Worm (Caenorhabditis elegans) whole organism, mixed stage, embryonic: ENCODE data around the gene arrd-17.

Source experiments
- M03D4.4 ChIP-seq: sonication (generic microtip); optimal IDR thresholded peaks from 2 replicates; lab custom pipeline; 2017; ENCODE audit warnings: mild to moderate bottlenecking, missing genetic modification characterization, missing compliant biosample characterization
- bed-3 ChIP-seq: fragments of 200-800 bp; sonication (Bioruptor generic); optimal IDR thresholded peaks from 3 replicates; lab custom pipeline; 2018; ENCODE audit warnings: mild to moderate bottlenecking, missing genetic modification characterization, moderate library complexity, missing compliant biosample characterization
- ceh-39 ChIP-seq: fragments of 150-350 bp; optimal IDR thresholded peaks from 2 replicates; lab custom pipeline; 2014; ENCODE audit warnings: missing biosample characterization, missing genetic modification characterization
- ceh-43 ChIP-seq: fragments of 200-800 bp; sonication (Bioruptor generic); optimal IDR thresholded peaks from 2 replicates; lab custom pipeline; 2018; ENCODE audit warnings: mild to moderate bottlenecking, missing genetic modification characterization, moderate library complexity, missing compliant biosample characterization
- ceh-83 ChIP-seq: fragments of 200-800 bp; sonication (Bioruptor generic); optimal IDR thresholded peaks from 2 replicates; lab custom pipeline; 2018; ENCODE audit warnings: mild to moderate bottlenecking, missing genetic modification characterization, missing compliant biosample characterization
- ces-1 ChIP-seq: fragments of 150-350 bp; optimal IDR thresholded peaks from 2 replicates; lab custom pipeline; 2014; ENCODE audit warnings: missing biosample characterization, missing genetic modification reagents, missing genetic modification characterization
- cnd-1 ChIP-seq: fragments of 200-800 bp; sonication (Bioruptor generic); optimal IDR thresholded peaks from 2 replicates; lab custom pipeline; 2018; ENCODE audit warnings: mild to moderate bottlenecking, missing genetic modification characterization, missing compliant biosample characterization
- drap-1 ChIP-seq: fragments of 200-800 bp; sonication (Bioruptor generic); optimal IDR thresholded peaks from 3 replicates; lab custom pipeline; 2018; ENCODE audit warnings: mild to moderate bottlenecking, missing genetic modification characterization, missing compliant biosample characterization
- elt-1 ChIP-seq: sonication (generic microtip); optimal IDR thresholded peaks from 2 replicates; lab custom pipeline; 2017; ENCODE audit warnings: missing genetic modification characterization, mild to moderate bottlenecking, missing compliant biosample characterization, antibody characterized with exemption, moderate library complexity, borderline replicate concordance; ENCODE audit not compliant: insufficient read depth
- elt-3 ChIP-seq: fragments of 150-350 bp; optimal IDR thresholded peaks from 2 replicates; lab custom pipeline; 2014; ENCODE audit warnings: missing biosample characterization, missing genetic modification characterization
- flh-1 ChIP-seq: fragments of 200-800 bp; sonication (Bioruptor generic); optimal IDR thresholded peaks from 2 replicates; lab custom pipeline; 2018; ENCODE audit warnings: mild to moderate bottlenecking, missing genetic modification characterization, moderate library complexity, missing compliant biosample characterization
- ham-2 ChIP-seq: fragments of 200-800 bp; sonication (Bioruptor generic); optimal IDR thresholded peaks from 2 replicates; lab custom pipeline; 2018; ENCODE audit warnings: mild to moderate bottlenecking, missing genetic modification characterization, missing compliant biosample characterization
- lin-13 ChIP-seq: fragments of 150-350 bp; optimal IDR thresholded peaks from 2 replicates; lab custom pipeline; 2014; ENCODE audit warnings: missing biosample characterization, missing genetic modification characterization
- lin-32 ChIP-seq: fragments of 200-800 bp; sonication (Bioruptor generic); optimal IDR thresholded peaks from 2 replicates; lab custom pipeline; 2018; ENCODE audit warnings: mild to moderate bottlenecking, missing genetic modification characterization, missing compliant biosample characterization
- lsy-2 ChIP-seq: fragments of 150-350 bp; optimal IDR thresholded peaks from 2 replicates; lab custom pipeline; 2014; ENCODE audit warnings: missing biosample characterization, missing genetic modification characterization
- mab-5 ChIP-seq: fragments of 150-350 bp; optimal IDR thresholded peaks from 2 replicates; lab custom pipeline; 2014; ENCODE audit warnings: missing biosample characterization, missing genetic modification characterization
- mep-1 ChIP-seq: fragments of 150-350 bp; optimal IDR thresholded peaks from 2 replicates; lab custom pipeline; 2017; ENCODE audit warnings: missing biosample characterization, missing genetic modification reagents, missing genetic modification characterization, inconsistent platforms
- mls-2 ChIP-seq: sonication (generic microtip); optimal IDR thresholded peaks from 2 replicates; lab custom pipeline; 2016; ENCODE audit warnings: mild to moderate bottlenecking, missing genetic modification characterization, moderate library complexity, missing compliant biosample characterization
- nhr-2 ChIP-seq: fragments of 150-350 bp; optimal IDR thresholded peaks from 2 replicates; lab custom pipeline; 2014; ENCODE audit warnings: missing biosample characterization, missing genetic modification characterization
- nhr-237 ChIP-seq: fragments of 150-350 bp; optimal IDR thresholded peaks from 2 replicates; lab custom pipeline; 2014; ENCODE audit warnings: missing biosample characterization, missing genetic modification characterization
- nhr-28 ChIP-seq: fragments of 150-350 bp; optimal IDR thresholded peaks from 2 replicates; lab custom pipeline; 2014; ENCODE audit warnings: missing biosample characterization, missing genetic modification characterization
- nhr-76 ChIP-seq: sonication (generic microtip); optimal IDR thresholded peaks from 2 replicates; lab custom pipeline; 2017; ENCODE audit warnings: missing biosample characterization, missing genetic modification characterization
- pha-4 ChIP-seq: fragments of 150-350 bp; optimal IDR thresholded peaks from 2 replicates; lab custom pipeline; 2018; ENCODE audit warnings: missing biosample characterization, missing genetic modification reagents, missing genetic modification characterization
- sem-2 ChIP-seq: fragments of 200-800 bp; sonication (Bioruptor generic); optimal IDR thresholded peaks from 2 replicates; lab custom pipeline; 2018; ENCODE audit warnings: mild to moderate bottlenecking, missing genetic modification characterization, missing compliant biosample characterization
- snpc-4 ChIP-seq: fragments of 150-350 bp; optimal IDR thresholded peaks from 2 replicates; lab custom pipeline; 2014; ENCODE audit warnings: missing biosample characterization, missing genetic modification characterization
- tbx-8 ChIP-seq: fragments of 200-800 bp; sonication (Bioruptor generic); optimal IDR thresholded peaks from 2 replicates; lab custom pipeline; 2018; ENCODE audit warnings: mild to moderate bottlenecking, missing genetic modification characterization, moderate library complexity, missing compliant biosample characterization
- unc-120 ChIP-seq: sonication (generic microtip); optimal IDR thresholded peaks from 2 replicates; lab custom pipeline; 2017; ENCODE audit warnings: missing genetic modification characterization, missing compliant biosample characterization; ENCODE audit not compliant: poor library complexity, severe bottlenecking
- unc-39 ChIP-seq: fragments of 150-350 bp; optimal IDR thresholded peaks from 2 replicates; lab custom pipeline; 2014; ENCODE audit warnings: missing biosample characterization, missing genetic modification characterization
- unc-62 ChIP-seq: fragments of 150-350 bp; optimal IDR thresholded peaks from 2 replicates; lab custom pipeline; 2014; ENCODE audit warnings: missing biosample characterization, missing genetic modification reagents, missing genetic modification characterization
- zip-8 ChIP-seq: fragments of 150-350 bp; optimal IDR thresholded peaks from 2 replicates; lab custom pipeline; 2014; ENCODE audit warnings: missing biosample characterization, missing genetic modification characterization
- ztf-11 ChIP-seq: fragments of 150-350 bp; optimal IDR thresholded peaks from 2 replicates; lab custom pipeline; 2014; ENCODE audit warnings: missing biosample characterization, missing genetic modification characterization

Gene arrd-17

ce11 chrIII:13600254-13600653 lies 30.4 kb downstream of the arrd-17 start:
- no peak for TF ChIP-seq lin-13 (tag; lab: Kevin White, UChicago)
- TF ChIP-seq pha-4 (tag; lab: Kevin White, UChicago), result no peak
- TF ChIP-seq nhr-76 (tag; lab: Kevin White, UChicago), result no peak
- no peak for TF ChIP-seq lsy-2 (tag; lab: Kevin White, UChicago)
- no peak for TF ChIP-seq nhr-28 (tag; lab: Kevin White, UChicago)
- no peak for TF ChIP-seq elt-1
- no peak for TF ChIP-seq ces-1 (GFP tag; lab: Kevin White, UChicago)
- TF ChIP-seq elt-3 (tag; lab: Kevin White, UChicago), result no peak
- TF ChIP-seq mep-1 (tag; lab: Kevin White, UChicago), result no peak
- no peak for TF ChIP-seq mls-2
- no peak for TF ChIP-seq ceh-83 (GFP tag; lab: Kevin White, UChicago)
- TF ChIP-seq snpc-4 (tag; lab: Kevin White, UChicago), result no peak
- TF ChIP-seq flh-1, result no peak
- TF ChIP-seq M03D4.4 (tag; lab: Kevin White, UChicago), result no peak
- TF ChIP-seq nhr-2 (tag; lab: Kevin White, UChicago), result no peak
- TF ChIP-seq drap-1, result no peak
- no peak for TF ChIP-seq bed-3 (GFP tag; lab: Kevin White, UChicago)

- TF ChIP-seq ceh-83 (GFP tag; lab: Kevin White, UChicago), result peak; percentile 15
- no peak for TF ChIP-seq drap-1
Measured at ce11 chrIII:13581727-13582126, 48.9 kb downstream of the arrd-17 start.

- TF ChIP-seq unc-62 (GFP tag; lab: Kevin White, UChicago) (no peak), ces-1 (GFP tag; lab: Kevin White, UChicago) (no peak), ztf-11 (no peak), mab-5 (tag; lab: Kevin White, UChicago) (no peak), nhr-28 (tag; lab: Kevin White, UChicago) (no peak), cnd-1 (no peak), bed-3 (GFP tag; lab: Kevin White, UChicago) (no peak), elt-3 (tag; lab: Kevin White, UChicago) (no peak), flh-1 (no peak), unc-120 (tag; lab: Kevin White, UChicago) (no peak), zip-8 (tag; lab: Kevin White, UChicago) (no peak), drap-1 (no peak), unc-39 (tag; lab: Kevin White, UChicago) (no peak), nhr-237 (tag; lab: Kevin White, UChicago) (no peak), snpc-4 (tag; lab: Kevin White, UChicago) (no peak), nhr-2 (tag; lab: Kevin White, UChicago) (no peak), ham-2 (no peak), sem-2 (GFP tag; lab: Kevin White, UChicago) (no peak), ceh-43 (GFP tag; lab: Kevin White, UChicago) (no peak), nhr-76 (tag; lab: Kevin White, UChicago) (no peak)
Measured at ce11 chrIII:13580538-13580937, 50.1 kb downstream of the arrd-17 start, which contains the start of gene T05D4.5. T05D4.5 (plus strand) TSS chrIII:13580838.

- TF ChIP-seq unc-39 (tag; lab: Kevin White, UChicago) (no peak), tbx-8 (GFP tag; lab: Kevin White, UChicago) (no peak), unc-120 (tag; lab: Kevin White, UChicago) (no peak), elt-1 (no peak), ceh-39 (no peak), lin-32 (GFP tag; lab: Kevin White, UChicago) (no peak), ztf-11 (no peak), ceh-43 (GFP tag; lab: Kevin White, UChicago) (no peak), nhr-28 (tag; lab: Kevin White, UChicago) (no peak), nhr-76 (tag; lab: Kevin White, UChicago) (no peak), snpc-4 (tag; lab: Kevin White, UChicago) (no peak)
Measured at ce11 chrIII:13580076-13580475, 50.5 kb downstream of the arrd-17 start.
